Fruit fly (Drosophila melanogaster): ENCODE results near the gene santa-maria.

DNA sequence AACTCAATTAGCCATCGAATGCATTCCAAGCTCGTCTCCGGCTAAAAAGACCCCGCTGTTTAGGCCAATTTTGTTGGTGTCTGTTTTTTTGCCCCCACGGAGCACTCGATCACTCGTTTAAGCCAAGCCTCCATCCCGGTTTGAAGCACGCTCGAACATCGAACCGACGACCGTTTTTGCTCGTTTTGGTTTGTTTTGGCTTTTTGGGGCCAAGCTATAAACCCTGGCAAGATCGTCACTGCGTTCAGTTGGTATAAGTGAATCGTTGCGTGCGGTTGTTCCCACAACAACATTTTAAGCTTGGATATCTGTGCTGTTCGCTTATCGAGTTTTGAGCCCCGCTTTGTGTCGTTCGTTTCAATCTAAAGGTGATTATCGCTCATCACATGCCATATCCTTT is 15.3 kb upstream of the santa-maria start, which contains the start of gene CG6055:
- no peak for TF ChIP-seq psq (optimal IDR thresholded peaks at IDR 0.05)
- TF ChIP-seq EcR (GFP tag; optimal IDR thresholded peaks at IDR 0.05), result peak in 1 of 2 experiments; percentile 6
- no peak for TF ChIP-seq Dll (optimal IDR thresholded peaks at IDR 0.05)
- no peak for TF ChIP-seq pan (optimal IDR thresholded peaks at IDR 0.05)
- TF ChIP-seq CG8478 (optimal IDR thresholded peaks at IDR 0.05), result no peak
- no peak for TF ChIP-seq usp (GFP tag; optimal IDR thresholded peaks at IDR 0.05)
